Worm (Caenorhabditis elegans) whole organism, late embryonic: ENCODE measurements around the gene Y59A8B.21.

Experiments
- C38D4.7 ChIP-seq: fragments of 200-800 bp; sonication (Bioruptor generic); optimal IDR thresholded peaks from 2 replicates; lab custom pipeline; 2018; ENCODE audit warnings: mild to moderate bottlenecking, missing genetic modification characterization, moderate library complexity, missing compliant biosample characterization
- F13H6.1 ChIP-seq: sonication (generic microtip); optimal IDR thresholded peaks from 2 replicates; lab custom pipeline; 2016; ENCODE audit warnings: missing genetic modification characterization, missing compliant biosample characterization
- K02D7.2 ChIP-seq: sonication (generic microtip); optimal IDR thresholded peaks from 2 replicates; lab custom pipeline; 2017; ENCODE audit warnings: mild to moderate bottlenecking, missing genetic modification characterization, missing compliant biosample characterization
- T23F11.4 ChIP-seq: fragments of 200-800 bp; sonication (Bioruptor generic); optimal IDR thresholded peaks from 2 replicates; lab custom pipeline; 2018; ENCODE audit warnings: mild to moderate bottlenecking, missing genetic modification characterization, missing compliant biosample characterization
- ama-1 ChIP-seq: fragments of 150-350 bp; optimal IDR thresholded peaks from 2 replicates; lab custom pipeline; 2014
- ceh-2 ChIP-seq: sonication (generic microtip); optimal IDR thresholded peaks from 2 replicates; lab custom pipeline; 2016; ENCODE audit warnings: missing genotype, missing genetic modification characterization, missing compliant biosample characterization
- dve-1 ChIP-seq: sonication (generic microtip); optimal IDR thresholded peaks from 2 replicates; lab custom pipeline; 2017; ENCODE audit warnings: antibody characterized with exemption, mild to moderate bottlenecking, missing genetic modification characterization, missing compliant biosample characterization
- hlh-13 ChIP-seq: fragments of 200-800 bp; sonication (Bioruptor generic); optimal IDR thresholded peaks from 2 replicates; lab custom pipeline; 2018; ENCODE audit warnings: mild to moderate bottlenecking, missing genetic modification characterization, missing compliant biosample characterization
- nhr-11 ChIP-seq: fragments of 150-350 bp; optimal IDR thresholded peaks from 2 replicates; lab custom pipeline; 2014; ENCODE audit warnings: missing biosample characterization, missing genetic modification characterization
- odd-2 ChIP-seq: sonication (generic microtip); optimal IDR thresholded peaks from 2 replicates; lab custom pipeline; 2017; ENCODE audit warnings: antibody characterized with exemption, mild to moderate bottlenecking, missing genetic modification characterization, missing compliant biosample characterization
- sox-4 ChIP-seq: sonication (generic microtip); optimal IDR thresholded peaks from 2 replicates; lab custom pipeline; 2017; ENCODE audit warnings: mild to moderate bottlenecking, missing genetic modification characterization, inconsistent platforms, missing compliant biosample characterization
- tbx-7 ChIP-seq: sonication (generic microtip); optimal IDR thresholded peaks from 2 replicates; lab custom pipeline; 2016; ENCODE audit warnings: missing genotype, missing genetic modification characterization, missing compliant biosample characterization

- TF ChIP-seq odd-2 (tag; lab: Kevin White, UChicago): no peak
- no peak for TF ChIP-seq T23F11.4
- TF ChIP-seq sox-4 (tag; lab: Kevin White, UChicago): no peak
- no peak for TF ChIP-seq nhr-11
- no peak for TF ChIP-seq dve-1 (tag; lab: Kevin White, UChicago)
- TF ChIP-seq hlh-13 (GFP tag; lab: Kevin White, UChicago): no peak
- TF ChIP-seq F13H6.1: no peak
- no peak for TF ChIP-seq ama-1 (lab: Kevin White, UChicago)
- TF ChIP-seq ceh-2 (tag; lab: Kevin White, UChicago): no peak
- no peak for TF ChIP-seq K02D7.2 (tag; lab: Kevin White, UChicago)
- no peak for TF ChIP-seq C38D4.7 (GFP tag; lab: Kevin White, UChicago)
- no peak for TF ChIP-seq tbx-7 (tag; lab: Kevin White, UChicago)
Observed at ce11 chrV:18003876-18004275, 17.8 kb downstream of the Y59A8B.21 start.
